Fruit fly (Drosophila melanogaster): ENCODE results near the gene CG4768.

dm6 chrX:16782175-16782916 lies 9.6 kb upstream of the CG4768 start:
- TF ChIP-seq CG32264 (GFP tag; optimal IDR thresholded peaks at IDR 0.05): no peak
- TF ChIP-seq Hnf4 (GFP tag; optimal IDR thresholded peaks at IDR 0.05): no peak
- no peak for TF ChIP-seq Dfd (GFP tag; optimal IDR thresholded peaks at IDR 0.05)
- no peak for TF ChIP-seq Abd-B (GFP tag; optimal IDR thresholded peaks at IDR 0.05)
- TF ChIP-seq pan (optimal IDR thresholded peaks at IDR 0.05): no peak
- no peak for TF ChIP-seq dl (GFP tag; optimal IDR thresholded peaks at IDR 0.05; ENCODE audit: insufficient read depth in 1 of 2, partially characterized antibody in 2 of 2)

Measured in whole organism, wandering third instar larva.